Fruit fly (Drosophila melanogaster) whole organism, embryonic: ENCODE data around the gene CG15012.

Experiments
- CG10462 ChIP-seq: fragments of 200-800 bp; sonication (Bioruptor generic); optimal IDR thresholded peaks from 2 replicates; lab custom pipeline; 2016; ENCODE audit warnings: missing biosample characterization, missing genetic modification characterization
- CG10654 ChIP-seq: fragments of 200-800 bp; sonication (Bioruptor generic); optimal IDR thresholded peaks from 2 replicates; lab custom pipeline; 2016; ENCODE audit warnings: missing biosample characterization, missing genetic modification characterization
- CG12155 ChIP-seq: fragments of 200-800 bp; sonication (Bioruptor generic); optimal IDR thresholded peaks from 3 replicates; lab custom pipeline; 2016; ENCODE audit warnings: missing biosample characterization, missing genetic modification characterization
- CG13287 ChIP-seq: fragments of 200-800 bp; sonication (Bioruptor generic); IDR thresholded peaks from 2 replicates; pipeline ENCODE4 v1.3.6; 2022; ENCODE audit warnings: missing biosample characterization, missing genetic modification characterization; ENCODE audit not compliant: partially characterized antibody
- CG15073 ChIP-seq: fragments of 200-800 bp; sonication (Bioruptor generic); optimal IDR thresholded peaks from 2 replicates; lab custom pipeline; 2016; ENCODE audit warnings: missing biosample characterization, missing genetic modification characterization
- CG1602 ChIP-seq: fragments of 200-800 bp; sonication (Bioruptor generic); optimal IDR thresholded peaks from 3 replicates; lab custom pipeline; 2016; ENCODE audit warnings: missing biosample characterization, missing genetic modification characterization
- CG16779 ChIP-seq: fragments of 200-800 bp; sonication (Bioruptor generic); IDR thresholded peaks from 2 replicates; pipeline ENCODE4 v1.3.6; 2022; ENCODE audit warnings: missing biosample characterization, missing genetic modification characterization
- CG17359 ChIP-seq: fragments of 200-800 bp; sonication (Bioruptor generic); optimal IDR thresholded peaks from 3 replicates; lab custom pipeline; 2018; ENCODE audit warnings: missing biosample characterization, mild to moderate bottlenecking, missing genetic modification characterization, moderate library complexity
- CG18011 ChIP-seq: fragments of 200-800 bp; sonication (Bioruptor generic); optimal IDR thresholded peaks from 2 replicates; lab custom pipeline; 2017; ENCODE audit warnings: missing biosample characterization, missing genetic modification characterization, mild to moderate bottlenecking, moderate library complexity, missing genotype
- CG2875 ChIP-seq: fragments of 200-800 bp; sonication (Bioruptor generic); optimal IDR thresholded peaks from 2 replicates; lab custom pipeline; 2017; ENCODE audit warnings: missing biosample characterization, mild to moderate bottlenecking, missing genetic modification characterization, missing genetic modification reagents
- CG30403 ChIP-seq: fragments of 200-800 bp; sonication (Bioruptor generic); optimal IDR thresholded peaks from 3 replicates; lab custom pipeline; 2016; ENCODE audit warnings: missing biosample characterization, missing genetic modification characterization
- CG3163 ChIP-seq: fragments of 200-800 bp; sonication (Bioruptor generic); optimal IDR thresholded peaks from 3 replicates; lab custom pipeline; 2016; ENCODE audit warnings: missing biosample characterization, missing genetic modification characterization
- CG4404 ChIP-seq: fragments of 200-800 bp; sonication (Bioruptor generic); IDR thresholded peaks from 2 replicates; pipeline ENCODE4 v1.3.6; 2022; ENCODE audit warnings: missing biosample characterization, missing genetic modification characterization
- CG4820 ChIP-seq: fragments of 200-800 bp; sonication (Bioruptor generic); optimal IDR thresholded peaks from 3 replicates; lab custom pipeline; 2016; ENCODE audit warnings: missing biosample characterization, missing genetic modification characterization
- CG4854 ChIP-seq: fragments of 200-800 bp; sonication (Bioruptor generic); optimal IDR thresholded peaks from 2 replicates; lab custom pipeline; 2016; ENCODE audit warnings: missing biosample characterization, missing genetic modification characterization, inconsistent platforms
- CG6791 ChIP-seq: fragments of 200-800 bp; sonication (Bioruptor generic); IDR thresholded peaks from 3 replicates; pipeline ENCODE4 v1.3.6; 2022; ENCODE audit warnings: missing biosample characterization, missing genetic modification characterization; ENCODE audit not compliant: partially characterized antibody
- CG7963 ChIP-seq: fragments of 200-800 bp; sonication (Bioruptor generic); IDR thresholded peaks from 3 replicates; pipeline ENCODE4 v1.3.6; 2022; ENCODE audit warnings: missing biosample characterization, missing genetic modification characterization; ENCODE audit not compliant: partially characterized antibody
- CG9727 ChIP-seq: fragments of 200-800 bp; sonication (Bioruptor generic); optimal IDR thresholded peaks from 3 replicates; lab custom pipeline; 2017; ENCODE audit warnings: missing biosample characterization, mild to moderate bottlenecking, missing genetic modification characterization
- CTCF ChIP-seq: fragments of 200-800 bp; sonication (Bioruptor generic); optimal IDR thresholded peaks from 2 replicates; lab custom pipeline; 2017; ENCODE audit warnings: missing biosample characterization, mild to moderate bottlenecking, missing genetic modification characterization, moderate library complexity
- Doc2 ChIP-seq: fragments of 200-800 bp; sonication (Bioruptor generic); IDR thresholded peaks from 2 replicates; pipeline ENCODE4 v1.3.6; 2022; ENCODE audit warnings: missing biosample characterization, missing genetic modification characterization
- HLH4C ChIP-seq: fragments of 200-800 bp; sonication (Bioruptor generic); IDR thresholded peaks from 3 replicates; pipeline ENCODE4 v1.3.6; 2022; ENCODE audit warnings: missing biosample characterization, missing genetic modification characterization; ENCODE audit not compliant: partially characterized antibody
- HLHmδ ChIP-seq: fragments of 200-800 bp; sonication (Bioruptor generic); optimal IDR thresholded peaks from 2 replicates; lab custom pipeline; 2018; ENCODE audit warnings: missing biosample characterization, mild to moderate bottlenecking, missing genetic modification characterization, moderate library complexity
- HmgZ ChIP-seq: fragments of 200-800 bp; sonication (Bioruptor generic); optimal IDR thresholded peaks from 2 replicates; lab custom pipeline; 2018; ENCODE audit warnings: missing biosample characterization, mild to moderate bottlenecking, missing genetic modification characterization
- Hr78 ChIP-seq, 2 experiments: fragments of 200-800 bp in 1 of 2; fragments of >200 bp in 1 of 2; sonication (Bioruptor generic) in 1 of 2; optimal IDR thresholded peaks; 2 replicates each; lab custom pipeline; 2017 to 2019; ENCODE audit warnings: missing biosample characterization in 2 of 2, missing genetic modification characterization in 2 of 2, mild to moderate bottlenecking in 1 of 2, moderate library complexity in 1 of 2
- Jarid2 ChIP-seq: fragments of 200-800 bp; sonication (Bioruptor generic); optimal IDR thresholded peaks from 3 replicates; lab custom pipeline; 2017; ENCODE audit warnings: mild to moderate bottlenecking, missing biosample characterization, missing genetic modification reagents, missing genetic modification characterization
- Opbp ChIP-seq: fragments of 200-800 bp; sonication (Bioruptor generic); IDR thresholded peaks from 3 replicates; pipeline ENCODE4 v1.3.6; 2022; ENCODE audit warnings: missing biosample characterization, missing genetic modification characterization; ENCODE audit not compliant: partially characterized antibody
- Poxn ChIP-seq: fragments of 200-800 bp; sonication (Bioruptor generic); IDR thresholded peaks from 2 replicates; pipeline ENCODE4 v1.3.6; 2022; ENCODE audit warnings: missing biosample characterization, missing genetic modification characterization
- Sry-β ChIP-seq: fragments of 200-800 bp; sonication (Bioruptor generic); optimal IDR thresholded peaks from 2 replicates; lab custom pipeline; 2018; ENCODE audit warnings: missing biosample characterization, mild to moderate bottlenecking, missing genetic modification characterization, moderate library complexity
- Trl ChIP-seq, 3 experiments: fragments of >200 bp in 2 of 3; fragments of 200-800 bp in 1 of 3; sonication (Bioruptor generic) in 1 of 3; optimal IDR thresholded peaks; 2 replicates in 1 of 3; 3 replicates in 2 of 3; lab custom pipeline; 2016 to 2017; ENCODE audit warnings: missing biosample characterization in 1 of 3, missing genetic modification characterization in 1 of 3
- Vsx1 ChIP-seq: fragments of 200-800 bp; sonication (Bioruptor generic); optimal IDR thresholded peaks from 2 replicates; lab custom pipeline; 2017; ENCODE audit warnings: missing biosample characterization, mild to moderate bottlenecking, missing genetic modification characterization, missing genetic modification reagents
- ara ChIP-seq: fragments of 200-800 bp; sonication (Bioruptor generic); IDR thresholded peaks from 2 replicates; pipeline ENCODE4 v1.3.6; 2022; ENCODE audit warnings: missing biosample characterization, missing genetic modification characterization
- bbx ChIP-seq: fragments of 200-800 bp; sonication (Bioruptor generic); IDR thresholded peaks from 2 replicates; pipeline ENCODE4 v1.3.6; 2022; ENCODE audit warnings: missing biosample characterization, missing genetic modification characterization; ENCODE audit not compliant: partially characterized antibody
- bcd ChIP-seq: fragments of 200-800 bp; sonication (Bioruptor generic); optimal IDR thresholded peaks from 2 replicates; lab custom pipeline; 2017; ENCODE audit warnings: missing biosample characterization, mild to moderate bottlenecking, missing genetic modification characterization
- caup ChIP-seq: fragments of 200-800 bp; sonication (Bioruptor generic); optimal IDR thresholded peaks from 3 replicates; lab custom pipeline; 2017; ENCODE audit warnings: missing biosample characterization, mild to moderate bottlenecking, missing genetic modification characterization, moderate library complexity; ENCODE audit not compliant: severe bottlenecking
- chm ChIP-seq: fragments of 200-800 bp; sonication (Bioruptor generic); IDR thresholded peaks from 2 replicates; pipeline ENCODE4 v1.3.6; 2022; ENCODE audit warnings: missing biosample characterization, missing genetic modification characterization
- esg ChIP-seq: fragments of 200-800 bp; sonication (Bioruptor generic); conservative IDR thresholded peaks from 2 replicates; pipeline ENCODE4 v1.3.6; 2022; ENCODE audit warnings: missing biosample characterization, missing genetic modification characterization
- gro ChIP-seq: fragments of 200-800 bp; sonication (Bioruptor generic); optimal IDR thresholded peaks from 2 replicates; lab custom pipeline; 2016; ENCODE audit warnings: missing biosample characterization, missing genetic modification characterization
- sim ChIP-seq: fragments of 200-800 bp; sonication (Bioruptor generic); IDR thresholded peaks from 2 replicates; pipeline ENCODE4 v1.3.6; 2022; ENCODE audit warnings: missing biosample characterization, missing genetic modification characterization
- trem ChIP-seq: fragments of 200-800 bp; optimal IDR thresholded peaks from 3 replicates; lab custom pipeline; 2019; ENCODE audit warnings: missing biosample characterization, mild to moderate bottlenecking, missing genetic modification characterization, moderate library complexity
- unc-4 ChIP-seq: fragments of 200-800 bp; sonication (Bioruptor generic); IDR thresholded peaks from 2 replicates; pipeline ENCODE4 v1.3.6; 2022; ENCODE audit warnings: missing biosample characterization, missing genetic modification characterization; ENCODE audit not compliant: partially characterized antibody
- zfh2 ChIP-seq: fragments of 200-800 bp; sonication (Bioruptor generic); optimal IDR thresholded peaks from 2 replicates; lab custom pipeline; 2016; ENCODE audit warnings: missing biosample characterization, missing genetic modification characterization

Gene CG15012

dm6 chr3L:4263502-4263901, 28.5 kb downstream of the CG15012 start, which contains the start of gene CG1273 (continued):
- TF ChIP-seq CG1602 (GFP tag; lab: Kevin White, UChicago) (no peak), HmgZ (tag; lab: Kevin White, UChicago) (no peak), HLHmδ (GFP tag; lab: Kevin White, UChicago) (peak; percentile 15), CG4854 (GFP tag; lab: Kevin White, UChicago) (no peak), CG2875 (GFP tag; lab: Kevin White, UChicago) (no peak), CG17359 (no peak), Opbp (GFP tag; lab: Robert Waterston, UW) (0 out of 3 replicates have a peak, but pooled peaks have one; percentile 36), CG6791 (GFP tag; lab: Robert Waterston, UW) (peak; percentile 47; the same call in 1 of the 3 replicates), zfh2 (GFP tag; lab: Kevin White, UChicago) (no peak), Doc2 (GFP tag; lab: Robert Waterston, UW) (no peak), ara (GFP tag; lab: Robert Waterston, UW) (peak; percentile 48; the same call in 1 of the 2 replicates), HLH4C (GFP tag; lab: Robert Waterston, UW) (no peak), CG9727 (GFP tag; lab: Kevin White, UChicago) (no peak), CG30403 (GFP tag; lab: Kevin White, UChicago) (no peak), CG4820 (GFP tag; lab: Kevin White, UChicago) (no peak), chm (GFP tag; lab: Robert Waterston, UW) (peak; percentile 46; the same call in 1 of the 2 replicates), CG16779 (no peak), gro (GFP tag; lab: Kevin White, UChicago) (no peak), CG10462 (GFP tag; lab: Kevin White, UChicago) (peak; percentile 27), CG4404 (GFP tag; lab: Robert Waterston, UW) (no peak), bbx (GFP tag; lab: Robert Waterston, UW) (peak; percentile 15; the same call in 1 of the 2 replicates), bcd (GFP tag; lab: Kevin White, UChicago) (no peak), Jarid2 (GFP tag; lab: Kevin White, UChicago) (peak; percentile 28), CTCF (GFP tag; lab: Kevin White, UChicago) (no peak), Sry-β (GFP tag; lab: Kevin White, UChicago) (no peak), unc-4 (GFP tag; lab: Robert Waterston, UW) (no peak), CG10654 (GFP tag; lab: Kevin White, UChicago) (no peak), CG12155 (GFP tag; lab: Kevin White, UChicago) (no peak), CG3163 (GFP tag; lab: Kevin White, UChicago) (peak; percentile 67), sim (no peak), esg (GFP tag; lab: Robert Waterston, UW) (no peak), Trl (optimal IDR thresholded peaks at IDR 0.05; lab: Kevin White, UChicago) (peak in 1 of 2 experiments; percentile 64), Trl (GFP tag; optimal IDR thresholded peaks at IDR 0.05; lab: Kevin White, UChicago) (no peak), Hr78 (GFP tag; optimal IDR thresholded peaks at IDR 0.05; lab: Kevin White, UChicago) (no peak), caup (GFP tag; lab: Kevin White, UChicago) (no peak), CG15073 (GFP tag; lab: Kevin White, UChicago) (no peak), CG13287 (no peak), Vsx1 (GFP tag; lab: Kevin White, UChicago) (no peak), trem (tag; lab: Kevin White, UChicago) (no peak), Poxn (GFP tag; lab: Robert Waterston, UW) (no peak), CG18011 (GFP tag; lab: Kevin White, UChicago) (no peak), CG7963 (no peak)
